Worm (Caenorhabditis elegans) whole organism, L2 larva: ENCODE measurements around the gene srh-21.

Experiments used
- fos-1 ChIP-seq: fragments of 150-350 bp; optimal IDR thresholded peaks from 2 replicates; lab custom pipeline; 2014; ENCODE audit warnings: missing biosample characterization, missing genetic modification characterization
- nhr-12 ChIP-seq: fragments of 150-350 bp; optimal IDR thresholded peaks from 2 replicates; lab custom pipeline; 2014; ENCODE audit warnings: missing biosample characterization, missing genetic modification characterization
- zag-1 ChIP-seq: fragments of 150-350 bp; optimal IDR thresholded peaks from 2 replicates; lab custom pipeline; 2014; ENCODE audit warnings: missing biosample characterization, missing genetic modification characterization
- ztf-11 ChIP-seq: sonication (generic microtip); optimal IDR thresholded peaks from 2 replicates; lab custom pipeline; 2017; ENCODE audit warnings: missing biosample characterization, missing genetic modification characterization

ce11 chrV:4963606-4964005 lies 37.1 kb downstream of the srh-21 start:
- no peak for TF ChIP-seq ztf-11 (tag; lab: Kevin White, UChicago)
- no peak for TF ChIP-seq fos-1
- TF ChIP-seq nhr-12 (tag; lab: Kevin White, UChicago), result no peak
- no peak for TF ChIP-seq zag-1 (tag; lab: Kevin White, UChicago)
